Fruit fly (Drosophila melanogaster) whole organism, prepupa: Measurements from ENCODE around the gene Pisd.

Experiments used
- Blimp-1 ChIP-seq: fragments of 200-800 bp; sonication (Bioruptor generic); optimal IDR thresholded peaks from 3 replicates; lab custom pipeline; 2017; ENCODE audit warnings: missing biosample characterization, missing genetic modification characterization, mild to moderate bottlenecking, moderate library complexity, missing genetic modification reagents
- CG10631 ChIP-seq: fragments of 200-800 bp; sonication (Bioruptor generic); optimal IDR thresholded peaks from 2 replicates; lab custom pipeline; 2016; ENCODE audit warnings: missing biosample characterization, missing genetic modification characterization
- CG10669 ChIP-seq: fragments of 200-800 bp; sonication (Bioruptor generic); optimal IDR thresholded peaks from 3 replicates; lab custom pipeline; 2018; ENCODE audit warnings: missing biosample characterization, mild to moderate bottlenecking, missing genetic modification characterization, moderate library complexity
- CG11294 ChIP-seq: fragments of 200-800 bp; sonication (Bioruptor generic); IDR thresholded peaks from 2 replicates; pipeline ENCODE4 v1.3.6; 2022; ENCODE audit warnings: missing biosample characterization, missing genetic modification characterization
- CG11762 ChIP-seq: fragments of 200-800 bp; sonication (Bioruptor generic); optimal IDR thresholded peaks from 3 replicates; lab custom pipeline; 2016; ENCODE audit warnings: missing biosample characterization, missing genetic modification characterization; ENCODE audit not compliant: insufficient read depth
- CG15336 ChIP-seq: fragments of 200-800 bp; sonication (Bioruptor generic); IDR thresholded peaks from 2 replicates; pipeline ENCODE4 v1.3.6; 2022; ENCODE audit warnings: missing biosample characterization, missing genetic modification characterization
- CG1621 ChIP-seq: fragments of 200-800 bp; sonication (Bioruptor generic); optimal IDR thresholded peaks from 3 replicates; lab custom pipeline; 2018; ENCODE audit warnings: missing biosample characterization, mild to moderate bottlenecking, missing genetic modification characterization
- CG16779 ChIP-seq: fragments of 200-800 bp; sonication (Bioruptor generic); optimal IDR thresholded peaks from 3 replicates; lab custom pipeline; 2017; ENCODE audit warnings: missing biosample characterization, mild to moderate bottlenecking, missing genetic modification characterization
- CG3032 ChIP-seq: fragments of 200-800 bp; optimal IDR thresholded peaks from 2 replicates; lab custom pipeline; 2019; ENCODE audit warnings: missing biosample characterization, mild to moderate bottlenecking, missing genetic modification characterization, moderate library complexity
- CG31627 ChIP-seq: fragments of 200-800 bp; sonication (Bioruptor generic); optimal IDR thresholded peaks from 3 replicates; lab custom pipeline; 2016; ENCODE audit warnings: missing biosample characterization, missing genetic modification characterization
- CG3919 ChIP-seq: fragments of 200-800 bp; sonication (Bioruptor generic); optimal IDR thresholded peaks from 3 replicates; lab custom pipeline; 2016; ENCODE audit warnings: missing biosample characterization, missing genetic modification characterization
- CG4318 ChIP-seq: fragments of 200-800 bp; sonication (Bioruptor generic); optimal IDR thresholded peaks from 3 replicates; lab custom pipeline; 2017; ENCODE audit warnings: missing biosample characterization, mild to moderate bottlenecking, missing genetic modification characterization
- CG6276 ChIP-seq: fragments of 200-800 bp; sonication (Bioruptor generic); optimal IDR thresholded peaks from 2 replicates; lab custom pipeline; 2017; ENCODE audit warnings: missing biosample characterization, mild to moderate bottlenecking, missing genetic modification characterization
- CG6792 ChIP-seq: fragments of 200-800 bp; sonication (Bioruptor generic); optimal IDR thresholded peaks from 3 replicates; lab custom pipeline; 2016; ENCODE audit warnings: missing biosample characterization, missing genetic modification characterization
- CG6808 ChIP-seq: fragments of 200-800 bp; sonication (Bioruptor generic); optimal IDR thresholded peaks from 3 replicates; lab custom pipeline; 2017; ENCODE audit warnings: missing biosample characterization, missing genetic modification characterization, mild to moderate bottlenecking, moderate library complexity, missing genetic modification reagents
- CG6854 ChIP-seq: fragments of 200-800 bp; sonication (Bioruptor generic); optimal IDR thresholded peaks from 2 replicates; lab custom pipeline; 2017; ENCODE audit warnings: missing biosample characterization, mild to moderate bottlenecking, missing genetic modification characterization
- CG8119 ChIP-seq: fragments of 200-800 bp; sonication (Bioruptor generic); IDR thresholded peaks from 3 replicates; pipeline ENCODE4 v1.3.6; 2022; ENCODE audit warnings: missing biosample characterization, missing genetic modification characterization
- CG8632 ChIP-seq: fragments of 200-800 bp; sonication (Bioruptor generic); optimal IDR thresholded peaks from 3 replicates; lab custom pipeline; 2016; ENCODE audit warnings: missing biosample characterization, missing genetic modification characterization
- CG9139 ChIP-seq: fragments of 200-800 bp; sonication (Bioruptor generic); optimal IDR thresholded peaks from 3 replicates; lab custom pipeline; 2017; ENCODE audit warnings: missing biosample characterization, mild to moderate bottlenecking, missing genetic modification characterization
- Eip78C ChIP-seq: fragments of 200-800 bp; sonication (Bioruptor generic); peaks from one replicate; lab custom pipeline; 2016; ENCODE audit warnings: missing biosample characterization, missing genetic modification characterization
- Hr38 ChIP-seq: sonication (Bioruptor generic); optimal IDR thresholded peaks from 2 replicates; lab custom pipeline; 2016; ENCODE audit warnings: missing biosample characterization, missing genetic modification characterization
- Hr39 ChIP-seq: fragments of 200-800 bp; sonication (Bioruptor generic); optimal IDR thresholded peaks from 2 replicates; lab custom pipeline; 2016; ENCODE audit warnings: missing biosample characterization, missing genetic modification characterization
- Hr4 ChIP-seq: fragments of 200-800 bp; sonication (Bioruptor generic); optimal IDR thresholded peaks from 3 replicates; lab custom pipeline; 2016; ENCODE audit warnings: missing biosample characterization, missing genetic modification characterization
- Lpt ChIP-seq: fragments of 200-800 bp; sonication (Bioruptor generic); optimal IDR thresholded peaks from 3 replicates; lab custom pipeline; 2016; ENCODE audit warnings: missing biosample characterization, missing genetic modification characterization
- Met ChIP-seq: fragments of 200-800 bp; sonication (Bioruptor generic); optimal IDR thresholded peaks from 3 replicates; lab custom pipeline; 2016; ENCODE audit warnings: missing biosample characterization, missing genetic modification characterization
- Smox ChIP-seq: fragments of 200-800 bp; sonication (Bioruptor generic); optimal IDR thresholded peaks from 3 replicates; lab custom pipeline; 2016; ENCODE audit warnings: missing biosample characterization, missing genetic modification characterization
- Sox102F ChIP-seq: fragments of 200-800 bp; sonication (Bioruptor generic); optimal IDR thresholded peaks from 2 replicates; lab custom pipeline; 2016; ENCODE audit warnings: missing biosample characterization, mild to moderate bottlenecking, missing genetic modification characterization
- Sox14 ChIP-seq: fragments of 200-800 bp; sonication (Bioruptor generic); optimal IDR thresholded peaks from 3 replicates; lab custom pipeline; 2016; ENCODE audit warnings: missing biosample characterization, missing genetic modification characterization
- Sox15 ChIP-seq: fragments of 200-800 bp; sonication (Bioruptor generic); optimal IDR thresholded peaks from 3 replicates; lab custom pipeline; 2016; ENCODE audit warnings: missing biosample characterization, missing genetic modification characterization
- achi ChIP-seq: fragments of 200-800 bp; sonication (Bioruptor generic); optimal IDR thresholded peaks from 3 replicates; lab custom pipeline; 2016; ENCODE audit warnings: missing biosample characterization, missing genetic modification characterization
- acj6 ChIP-seq: fragments of 200-800 bp; sonication (Bioruptor generic); optimal IDR thresholded peaks from 3 replicates; lab custom pipeline; 2016; ENCODE audit warnings: missing biosample characterization, missing genetic modification characterization
- cyc ChIP-seq: fragments of 200-800 bp; sonication (Bioruptor generic); optimal IDR thresholded peaks from 3 replicates; lab custom pipeline; 2016; ENCODE audit warnings: missing biosample characterization, missing genetic modification characterization
- dac ChIP-seq: fragments of 200-800 bp; sonication (Bioruptor generic); optimal IDR thresholded peaks from 2 replicates; lab custom pipeline; 2017; ENCODE audit warnings: missing biosample characterization, mild to moderate bottlenecking, missing genetic modification characterization
- dsx ChIP-seq: fragments of 200-800 bp; optimal IDR thresholded peaks from 3 replicates; lab custom pipeline; 2019; ENCODE audit warnings: missing biosample characterization, mild to moderate bottlenecking, missing genetic modification characterization, moderate library complexity; ENCODE audit not compliant: poor library complexity, severe bottlenecking
- fd59A ChIP-seq: fragments of 200-800 bp; sonication (Bioruptor generic); optimal IDR thresholded peaks from 2 replicates; lab custom pipeline; 2017; ENCODE audit warnings: missing biosample characterization, mild to moderate bottlenecking, missing genetic modification characterization, missing genetic modification reagents
- fd85E ChIP-seq: fragments of 200-800 bp; sonication (Bioruptor generic); optimal IDR thresholded peaks from 3 replicates; lab custom pipeline; 2016; ENCODE audit warnings: missing biosample characterization, missing genetic modification characterization
- fkh ChIP-seq: fragments of 200-800 bp; sonication (Bioruptor generic); optimal IDR thresholded peaks from 3 replicates; lab custom pipeline; 2017; ENCODE audit warnings: missing biosample characterization, mild to moderate bottlenecking, missing genetic modification characterization, moderate library complexity
- lz ChIP-seq: fragments of 200-800 bp; sonication (Bioruptor generic); optimal IDR thresholded peaks from 3 replicates; lab custom pipeline; 2016; ENCODE audit warnings: missing biosample characterization, missing genetic modification characterization
- pdm3 ChIP-seq: fragments of 200-800 bp; sonication (Bioruptor generic); optimal IDR thresholded peaks from 3 replicates; lab custom pipeline; 2016; ENCODE audit warnings: missing biosample characterization, missing genetic modification characterization
- spab ChIP-seq: fragments of 200-800 bp; sonication (Bioruptor generic); optimal IDR thresholded peaks from 2 replicates; lab custom pipeline; 2017; ENCODE audit warnings: missing biosample characterization, mild to moderate bottlenecking, missing genetic modification characterization, missing genetic modification reagents
- ss ChIP-seq, 2 experiments: fragments of 200-800 bp; sonication (Bioruptor generic); optimal IDR thresholded peaks; 2 replicates in 1 of 2; 3 replicates in 1 of 2; lab custom pipeline; 2017 to 2018; ENCODE audit warnings: mild to moderate bottlenecking in 2 of 2, missing biosample characterization in 2 of 2, missing genetic modification characterization in 2 of 2, moderate library complexity in 1 of 2
- svp ChIP-seq: fragments of 200-800 bp; sonication (Bioruptor generic); peaks from one replicate; lab custom pipeline; 2016; ENCODE audit warnings: missing biosample characterization, missing genetic modification characterization
- topi ChIP-seq: fragments of 200-800 bp; sonication (Bioruptor generic); optimal IDR thresholded peaks from 3 replicates; lab custom pipeline; 2016; ENCODE audit warnings: missing biosample characterization, missing genetic modification characterization

Gene Pisd

dm6 chr3R:24007775-24008506 lies 42.6 kb upstream of the Pisd start (continued):
- TF ChIP-seq CG6808 (GFP tag; lab: Kevin White, UChicago) (no peak), CG11762 (GFP tag; lab: Kevin White, UChicago) (no peak), achi (no peak), Sox14 (peak; percentile 1), CG4318 (no peak), Hr4 (peak; percentile 32), acj6 (GFP tag; lab: Kevin White, UChicago) (no peak), CG3032 (tag; lab: Kevin White, UChicago) (no peak), CG8632 (GFP tag; lab: Kevin White, UChicago) (no peak), ss (GFP tag; optimal IDR thresholded peaks at IDR 0.05; lab: Kevin White, UChicago) (no peak), CG31627 (no peak), CG10669 (no peak), CG6276 (GFP tag; lab: Kevin White, UChicago) (peak; percentile 57), fd85E (GFP tag; lab: Kevin White, UChicago) (no peak)

dm6 chr3R:24008887-24009286 lies 41.7 kb upstream of the Pisd start:
- TF ChIP-seq Sox14 (no peak), ss (GFP tag; optimal IDR thresholded peaks at IDR 0.05; lab: Kevin White, UChicago) (no peak), CG6854 (GFP tag; lab: Kevin White, UChicago) (no peak), CG16779 (tag; lab: Kevin White, UChicago) (no peak), CG9139 (GFP tag; lab: Kevin White, UChicago) (no peak), spab (GFP tag; lab: Kevin White, UChicago) (no peak), cyc (no peak), CG1621 (tag; lab: Kevin White, UChicago) (no peak), dac (no peak), fd59A (GFP tag; lab: Kevin White, UChicago) (no peak), Hr38 (GFP tag; lab: Kevin White, UChicago) (no peak), Met (GFP tag; lab: Kevin White, UChicago) (no peak), CG11762 (GFP tag; lab: Kevin White, UChicago) (no peak), CG6276 (GFP tag; lab: Kevin White, UChicago) (no peak), Hr39 (GFP tag; lab: Kevin White, UChicago) (no peak)

- peak; percentile 25 for TF ChIP-seq Sox14
- peak; percentile 18 for TF ChIP-seq CG6792 (GFP tag; lab: Kevin White, UChicago)
- TF ChIP-seq cyc: peak; percentile 46
- TF ChIP-seq dac: no peak
- TF ChIP-seq Eip78C (GFP tag; lab: Kevin White, UChicago): peak; percentile 82
- TF ChIP-seq CG4318: peak; percentile 40
- TF ChIP-seq fd59A (GFP tag; lab: Kevin White, UChicago): no peak
- TF ChIP-seq Lpt (GFP tag; lab: Kevin White, UChicago): peak; percentile 26
- TF ChIP-seq CG10631 (GFP tag; lab: Kevin White, UChicago): peak; percentile 14
- TF ChIP-seq CG11294 (GFP tag; lab: Robert Waterston, UW): no peak; the same call in 1 of the 2 replicates
- TF ChIP-seq CG8119 (GFP tag; lab: Robert Waterston, UW): peak; percentile 75
- TF ChIP-seq Met (GFP tag; lab: Kevin White, UChicago): peak; percentile 34
- no peak for TF ChIP-seq dsx (GFP tag; lab: Kevin White, UChicago)
- TF ChIP-seq spab (GFP tag; lab: Kevin White, UChicago): no peak
- TF ChIP-seq svp (GFP tag; lab: Kevin White, UChicago): peak; percentile 73
- peak; percentile 62 for TF ChIP-seq CG6276 (GFP tag; lab: Kevin White, UChicago)
- TF ChIP-seq topi (GFP tag; lab: Kevin White, UChicago): peak; percentile 42
- peak; percentile 59 for TF ChIP-seq Hr4
- TF ChIP-seq achi: peak; percentile 44
- peak; percentile 49 for TF ChIP-seq CG3919 (GFP tag; lab: Kevin White, UChicago)
- no peak for TF ChIP-seq Sox15 (GFP tag; lab: Kevin White, UChicago)
- no peak for TF ChIP-seq fd85E (GFP tag; lab: Kevin White, UChicago)
- peak; percentile 2 for TF ChIP-seq CG16779 (tag; lab: Kevin White, UChicago)
- TF ChIP-seq CG6808 (GFP tag; lab: Kevin White, UChicago): no peak
- TF ChIP-seq Smox (GFP tag; lab: Kevin White, UChicago): peak; percentile 54
- TF ChIP-seq CG15336 (GFP tag; lab: Robert Waterston, UW): peak; percentile 55
- TF ChIP-seq pdm3: peak; percentile 30
- peak; percentile 42 for TF ChIP-seq CG31627
- TF ChIP-seq Blimp-1: no peak
- TF ChIP-seq fkh: no peak
- peak; percentile 48 for TF ChIP-seq lz (GFP tag; lab: Kevin White, UChicago)
- no peak for TF ChIP-seq CG3032 (tag; lab: Kevin White, UChicago)
- TF ChIP-seq CG1621 (tag; lab: Kevin White, UChicago): no peak
- peak; percentile 48 for TF ChIP-seq Sox102F
Observed at dm6 chr3R:24010637-24011214, 39.9 kb upstream of the Pisd start.
